Fruit fly (Drosophila melanogaster) whole organism, prepupa: ENCODE results near the gene CG42371.

Experiments used
- CG8119 ChIP-seq: fragments of 200-800 bp; sonication (Bioruptor generic); IDR thresholded peaks from 3 replicates; pipeline ENCODE4 v1.3.6; 2022; ENCODE audit warnings: missing biosample characterization, missing genetic modification characterization
- Smox ChIP-seq: fragments of 200-800 bp; sonication (Bioruptor generic); optimal IDR thresholded peaks from 3 replicates; lab custom pipeline; 2016; ENCODE audit warnings: missing biosample characterization, missing genetic modification characterization

DNA sequence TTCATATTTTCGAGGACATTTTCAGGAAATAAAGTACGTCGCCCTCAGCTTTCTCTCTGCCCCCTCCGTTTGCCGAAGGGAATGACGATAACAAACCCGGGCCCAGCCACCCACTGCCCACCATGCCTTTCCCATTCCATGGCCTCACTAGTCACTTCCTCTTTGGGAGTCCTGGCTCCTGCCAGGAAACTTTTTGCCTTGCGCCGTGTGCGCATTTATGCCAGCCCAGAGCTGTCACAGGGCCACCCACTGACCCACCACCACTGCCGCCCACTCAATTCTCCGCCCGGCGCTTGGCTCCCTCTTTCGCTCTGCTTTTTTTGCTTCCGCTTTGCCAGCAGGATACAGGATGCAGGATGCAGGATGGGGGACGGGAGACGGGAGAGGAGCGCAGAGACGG lies 29.6 kb downstream of the CG42371 start:
- TF ChIP-seq CG8119 (GFP tag; lab: Robert Waterston, UW) (no peak), Smox (no peak)
